Fruit fly (Drosophila melanogaster): ENCODE results near the gene Rab27.

Rab27 gene

DNA sequence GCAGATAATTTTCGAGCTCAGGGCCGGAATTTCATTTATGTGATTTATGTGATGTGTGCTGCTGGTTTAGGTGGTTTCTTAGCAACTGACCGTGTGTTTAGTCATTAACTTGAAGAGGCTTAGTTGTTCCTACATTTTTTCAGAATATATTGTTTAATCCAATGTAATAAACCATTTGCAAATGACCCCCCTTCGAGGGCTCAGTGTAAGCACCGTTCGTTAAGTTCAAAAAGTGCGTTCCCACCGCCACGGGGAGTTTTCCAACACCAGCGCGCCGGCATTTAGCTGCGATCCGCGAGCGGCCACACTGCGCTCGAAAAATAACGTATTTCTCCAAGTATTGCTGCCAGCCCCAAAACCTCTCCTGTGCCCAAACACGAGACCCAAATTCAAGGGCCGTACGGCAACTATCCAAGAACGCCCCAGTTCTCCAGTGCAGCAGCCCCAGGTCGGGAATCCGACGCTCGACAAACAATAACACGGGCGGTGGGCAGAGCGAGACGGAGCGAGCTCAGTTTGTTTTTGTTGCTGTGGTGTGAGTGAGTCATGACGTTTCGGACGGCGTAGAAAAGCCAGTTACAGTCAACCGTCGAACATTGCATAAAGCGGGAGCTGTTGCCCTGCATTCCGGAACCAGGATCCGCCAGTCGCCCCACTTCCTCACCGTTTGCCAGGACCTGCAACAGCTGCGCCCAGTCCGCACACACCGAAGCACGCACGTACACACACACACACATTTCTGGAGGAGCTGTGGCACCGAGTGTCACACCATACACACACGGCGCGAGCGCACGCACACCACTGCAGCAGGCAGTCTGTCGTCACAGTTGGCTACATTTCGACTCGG is 1.7 kb upstream of the Rab27 start, which contains the start of gene rush (continued):
- TF ChIP-seq CG18619 (GFP tag; optimal IDR thresholded peaks at IDR 0.05) (peak; percentile 16), NFAT (GFP tag; IDR thresholded peaks at IDR 0.05) (peak; percentile 53; the same call in 1 of the 2 replicates), zf30C (GFP tag; optimal IDR thresholded peaks at IDR 0.05) (peak; percentile 95), CG11456 (GFP tag; IDR thresholded peaks at IDR 0.05) (peak; percentile 50; the same call in 1 of the 3 replicates), phol (tag; optimal IDR thresholded peaks at IDR 0.05) (peak; percentile 38), CG12659 (GFP tag; optimal IDR thresholded peaks at IDR 0.05) (peak; percentile 58), ATbp (GFP tag; optimal IDR thresholded peaks at IDR 0.05) (peak; percentile 4), CG32772 (GFP tag; IDR thresholded peaks at IDR 0.05) (peak; percentile 28; the same call in 1 of the 2 replicates), chif (GFP tag; optimal IDR thresholded peaks at IDR 0.05) (peak in 1 of 2 experiments; percentile 4), pan (optimal IDR thresholded peaks at IDR 0.05) (no peak), pan (GFP tag; optimal IDR thresholded peaks at IDR 0.05 in 1 of 2, IDR thresholded peaks at IDR 0.05 in 1 of 2) (no peak), gsb-n (tag; optimal IDR thresholded peaks at IDR 0.05) (no peak), CG17802 (tag; optimal IDR thresholded peaks at IDR 0.05) (no peak), CG4820 (GFP tag; optimal IDR thresholded peaks at IDR 0.05) (no peak), CG8478 (optimal IDR thresholded peaks at IDR 0.05) (peak; percentile 63), kni (GFP tag; optimal IDR thresholded peaks at IDR 0.05) (peak; percentile 5), CG9876 (GFP tag; optimal IDR thresholded peaks at IDR 0.05) (peak; percentile 20), kay (GFP tag; optimal IDR thresholded peaks at IDR 0.05) (peak; percentile 83), Nf-YA (GFP tag; IDR thresholded peaks at IDR 0.05) (no peak), HmgZ (tag; optimal IDR thresholded peaks at IDR 0.05) (peak; percentile 26), eyg (GFP tag; optimal IDR thresholded peaks at IDR 0.05) (no peak), HLHmδ (GFP tag; optimal IDR thresholded peaks at IDR 0.05) (peak; percentile 53), Usf (GFP tag; optimal IDR thresholded peaks at IDR 0.05) (no peak), CG15479 (GFP tag; optimal IDR thresholded peaks at IDR 0.05) (no peak), mam (GFP tag; optimal IDR thresholded peaks at IDR 0.05) (peak; percentile 56), CG18599 (GFP tag; optimal IDR thresholded peaks at IDR 0.05) (peak; percentile 41), bsh (GFP tag; optimal IDR thresholded peaks at IDR 0.05) (peak in 1 of 2 experiments; percentile 26), Optix (GFP tag; IDR thresholded peaks at IDR 0.05) (0 out of 3 replicates have a peak, but pooled peaks have one; percentile 7), CG8944 (GFP tag; optimal IDR thresholded peaks at IDR 0.05) (peak; percentile 57), dimm (GFP tag; IDR thresholded peaks at IDR 0.05) (no peak), Ptx1 (GFP tag; IDR thresholded peaks at IDR 0.05) (peak; percentile 23; the same call in 1 of the 2 replicates), Scr (GFP tag; IDR thresholded peaks at IDR 0.05; ENCODE audit: partially characterized antibody) (no peak), HHEX (GFP tag; optimal IDR thresholded peaks at IDR 0.05) (peak; percentile 22), H2.0 (GFP tag; IDR thresholded peaks at IDR 0.05) (peak; percentile 48; the same call in 1 of the 2 replicates), CG11723 (GFP tag; optimal IDR thresholded peaks at IDR 0.05) (peak; percentile 6), Hr78 (GFP tag; optimal IDR thresholded peaks at IDR 0.05) (no peak), wdn (GFP tag; IDR thresholded peaks at IDR 0.05) (0 out of 2 replicates have a peak, but pooled peaks have one; percentile 43), pnt (GFP tag; optimal IDR thresholded peaks at IDR 0.05) (peak; percentile 24), Myb (GFP tag; optimal IDR thresholded peaks at IDR 0.05) (peak; percentile 95)

DNA sequence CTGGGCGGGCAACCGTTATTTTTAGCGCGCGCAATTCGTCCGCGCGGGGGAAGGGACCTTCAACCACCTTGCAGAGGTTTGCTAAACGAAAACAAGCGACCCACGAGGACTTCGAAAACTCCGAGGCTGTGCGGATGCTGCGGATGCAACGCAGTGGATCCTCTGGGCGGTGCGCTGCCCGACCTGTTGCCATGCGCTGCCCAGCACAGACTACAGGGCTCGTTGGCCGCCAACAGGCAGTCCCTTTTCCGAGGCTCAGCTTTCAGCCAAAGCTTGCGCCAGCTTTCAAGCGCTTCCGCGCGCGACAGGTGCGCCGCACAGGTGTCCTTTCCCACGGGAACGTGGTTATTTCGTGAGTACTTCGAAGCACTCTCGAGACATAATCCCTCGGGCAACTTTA is 338 bp downstream of the Rab27 start:
- TF ChIP-seq psq (GFP tag; optimal IDR thresholded peaks at IDR 0.05) (no peak), scrt (GFP tag; optimal IDR thresholded peaks at IDR 0.05) (peak; percentile 92), caup (GFP tag; optimal IDR thresholded peaks at IDR 0.05; ENCODE audit: severe bottlenecking) (no peak), Lhr (GFP tag; optimal IDR thresholded peaks at IDR 0.05) (no peak), Drgx (GFP tag; IDR thresholded peaks at IDR 0.05) (0 out of 2 replicates have a peak, but pooled peaks have one; percentile 3), CG11398 (GFP tag; optimal IDR thresholded peaks at IDR 0.05) (no peak), z (GFP tag; IDR thresholded peaks at IDR 0.05) (no peak), kah (GFP tag; optimal IDR thresholded peaks at IDR 0.05) (no peak), H15 (GFP tag; IDR thresholded peaks at IDR 0.05) (no peak), Deaf1 (tag; optimal IDR thresholded peaks at IDR 0.05) (peak; percentile 43), Fer1 (GFP tag; optimal IDR thresholded peaks at IDR 0.05) (peak; percentile 87)

Data from whole organism, embryonic.